Worm (Caenorhabditis elegans) whole organism, L4 larva: Measurements from ENCODE around the gene H35B03.1.

Source experiments
- F26F4.8 ChIP-seq: fragments of 200-800 bp; sonication (Bioruptor generic); conservative IDR thresholded peaks from 2 replicates; pipeline ENCODE4 v1.3.6; 2022; ENCODE audit warnings: missing genetic modification characterization, missing compliant biosample characterization
- F49E8.2 ChIP-seq: sonication (generic microtip); optimal IDR thresholded peaks from 2 replicates; lab custom pipeline; 2016; ENCODE audit warnings: missing compliant biosample characterization, mild to moderate bottlenecking, missing genetic modification characterization, borderline replicate concordance
- T26A8.4 ChIP-seq: fragments of 200-800 bp; sonication (Bioruptor generic); IDR thresholded peaks from 2 replicates; pipeline ENCODE4 v1.3.6; 2022; ENCODE audit warnings: missing genetic modification characterization, missing compliant biosample characterization
- Y75B8A.6 ChIP-seq: fragments of 200-800 bp; sonication (Bioruptor generic); IDR thresholded peaks from 2 replicates; pipeline ENCODE4 v1.3.6; 2022; ENCODE audit warnings: missing genetic modification reagents, missing genetic modification characterization, missing compliant biosample characterization
- aha-1 ChIP-seq: fragments of 150-350 bp; peaks from one replicate; lab custom pipeline; 2014; ENCODE audit warnings: missing biosample characterization, missing genetic modification characterization
- aly-2 ChIP-seq: sonication (generic microtip); optimal IDR thresholded peaks from 2 replicates; lab custom pipeline; 2018; ENCODE audit warnings: missing biosample characterization, missing genetic modification characterization
- attf-4 ChIP-seq: sonication (generic microtip); optimal IDR thresholded peaks from 3 replicates; lab custom pipeline; 2017; ENCODE audit warnings: missing biosample characterization, missing genetic modification characterization
- ceh-28 ChIP-seq: fragments of 150-350 bp; optimal IDR thresholded peaks from 2 replicates; lab custom pipeline; 2014; ENCODE audit warnings: missing biosample characterization, missing genetic modification reagents, missing genetic modification characterization
- ceh-32 ChIP-seq: sonication (generic microtip); optimal IDR thresholded peaks from 2 replicates; lab custom pipeline; 2016; ENCODE audit warnings: mild to moderate bottlenecking, missing genetic modification characterization, missing compliant biosample characterization; ENCODE audit not compliant: poor library complexity
- ceh-62 ChIP-seq: sonication (generic microtip); optimal IDR thresholded peaks from 2 replicates; lab custom pipeline; 2017; ENCODE audit warnings: missing biosample characterization, missing genetic modification characterization
- cey-2 ChIP-seq: sonication (generic microtip); optimal IDR thresholded peaks from 3 replicates; lab custom pipeline; 2017; ENCODE audit warnings: missing genetic modification characterization, mild to moderate bottlenecking, missing compliant biosample characterization, antibody characterized with exemption, borderline replicate concordance; ENCODE audit not compliant: insufficient read depth
- ctbp-1 ChIP-seq: fragments of 200-800 bp; sonication (Bioruptor generic); IDR thresholded peaks from 2 replicates; pipeline ENCODE4 v1.3.6; 2022; ENCODE audit warnings: missing genetic modification reagents, missing genetic modification characterization, missing compliant biosample characterization
- daf-12 ChIP-seq: fragments of 150-350 bp; optimal IDR thresholded peaks from 2 replicates; lab custom pipeline; 2014; ENCODE audit warnings: missing biosample characterization, missing genetic modification reagents, missing genetic modification characterization
- daf-16 ChIP-seq, 3 experiments: sonication (generic microtip); optimal IDR thresholded peaks; 2 replicates each; lab custom pipeline; 2016 to 2017; ENCODE audit warnings: missing genetic modification characterization in 3 of 3, missing genetic modification reagents in 3 of 3, mild to moderate bottlenecking in 2 of 3, missing compliant biosample characterization in 2 of 3, missing biosample characterization in 1 of 3, moderate library complexity in 1 of 3
- daf-19 ChIP-seq: fragments of 200-800 bp; sonication (Bioruptor generic); conservative IDR thresholded peaks from 2 replicates; pipeline ENCODE4 v1.3.6; 2022; ENCODE audit warnings: missing genetic modification characterization, missing compliant biosample characterization
- dmd-9 ChIP-seq: fragments of 200-800 bp; sonication (Bioruptor generic); IDR thresholded peaks from 2 replicates; pipeline ENCODE4 v1.3.6; 2022; ENCODE audit warnings: missing genetic modification reagents, missing genetic modification characterization, missing compliant biosample characterization
- duxl-1 ChIP-seq: sonication (generic microtip); optimal IDR thresholded peaks from 2 replicates; lab custom pipeline; 2016; ENCODE audit warnings: mild to moderate bottlenecking, missing genetic modification characterization, moderate library complexity, missing compliant biosample characterization; ENCODE audit not compliant: poor library complexity
- fos-1 ChIP-seq: fragments of 150-350 bp; optimal IDR thresholded peaks from 2 replicates; lab custom pipeline; 2014; ENCODE audit warnings: missing biosample characterization, missing genetic modification characterization
- gei-8 ChIP-seq: fragments of 200-800 bp; sonication (Bioruptor generic); optimal IDR thresholded peaks from 2 replicates; lab custom pipeline; 2018; ENCODE audit warnings: mild to moderate bottlenecking, missing genetic modification characterization, missing compliant biosample characterization
- hlh-11 ChIP-seq: fragments of 200-800 bp; sonication (Bioruptor generic); optimal IDR thresholded peaks from 2 replicates; lab custom pipeline; 2018; ENCODE audit warnings: mild to moderate bottlenecking, missing genetic modification characterization, missing compliant biosample characterization
- hlh-30 ChIP-seq: sonication (generic microtip); optimal IDR thresholded peaks from 2 replicates; lab custom pipeline; 2017; ENCODE audit warnings: antibody characterized with exemption, mild to moderate bottlenecking, missing genetic modification characterization, missing compliant biosample characterization; ENCODE audit not compliant: insufficient read depth
- lim-7 ChIP-seq: fragments of 200-800 bp; sonication (Bioruptor generic); IDR thresholded peaks from 2 replicates; pipeline ENCODE4 v1.3.6; 2022; ENCODE audit warnings: missing genetic modification characterization, missing compliant biosample characterization
- lin-39 ChIP-seq: fragments of 150-350 bp; optimal IDR thresholded peaks from 2 replicates; lab custom pipeline; 2014; ENCODE audit warnings: missing biosample characterization, missing genetic modification reagents, missing genetic modification characterization
- lir-3 ChIP-seq: sonication (generic microtip); optimal IDR thresholded peaks from 2 replicates; lab custom pipeline; 2016; ENCODE audit warnings: mild to moderate bottlenecking, missing genetic modification characterization, missing compliant biosample characterization
- lsy-2 ChIP-seq, 2 experiments: fragments of 150-350 bp in 1 of 2; sonication (generic microtip) in 1 of 2; optimal IDR thresholded peaks; 2 replicates each; lab custom pipeline; 2014 to 2017; ENCODE audit warnings: missing biosample characterization in 2 of 2, missing genetic modification characterization in 2 of 2
- mdl-1 ChIP-seq, 2 experiments: fragments of 150-350 bp in 1 of 2; sonication (generic microtip) in 1 of 2; optimal IDR thresholded peaks; 2 replicates each; lab custom pipeline; 2014 to 2017; ENCODE audit warnings: missing biosample characterization in 2 of 2, missing genetic modification characterization in 2 of 2
- mes-2 ChIP-seq: sonication (generic microtip); optimal IDR thresholded peaks from 2 replicates; lab custom pipeline; 2016; ENCODE audit warnings: missing genotype, mild to moderate bottlenecking, missing genetic modification characterization, missing compliant biosample characterization; ENCODE audit not compliant: poor library complexity, severe bottlenecking
- nhr-102 ChIP-seq: sonication (generic microtip); optimal IDR thresholded peaks from 2 replicates; lab custom pipeline; 2016; ENCODE audit warnings: mild to moderate bottlenecking, missing genetic modification characterization, moderate library complexity, missing compliant biosample characterization
- nhr-237 ChIP-seq: sonication (generic microtip); optimal IDR thresholded peaks from 2 replicates; lab custom pipeline; 2017; ENCODE audit warnings: missing biosample characterization, missing genetic modification characterization
- nhr-25 ChIP-seq: sonication (generic microtip); optimal IDR thresholded peaks from 2 replicates; lab custom pipeline; 2017; ENCODE audit warnings: missing genetic modification characterization, mild to moderate bottlenecking, missing compliant biosample characterization, antibody characterized with exemption, moderate library complexity, borderline replicate concordance; ENCODE audit not compliant: insufficient read depth
- nhr-28 ChIP-seq: fragments of 150-350 bp; optimal IDR thresholded peaks from 2 replicates; lab custom pipeline; 2014; ENCODE audit warnings: missing biosample characterization, missing genetic modification characterization
- nhr-42 ChIP-seq: fragments of 200-800 bp; sonication (Bioruptor generic); IDR thresholded peaks from 2 replicates; pipeline ENCODE4 v1.3.6; 2022; ENCODE audit warnings: missing genetic modification characterization, missing compliant biosample characterization
- nhr-76 ChIP-seq: fragments of 150-350 bp; optimal IDR thresholded peaks from 2 replicates; lab custom pipeline; 2014; ENCODE audit warnings: missing biosample characterization, missing genetic modification characterization
- nhr-77 ChIP-seq: fragments of 150-350 bp; optimal IDR thresholded peaks from 2 replicates; lab custom pipeline; 2014; ENCODE audit warnings: missing biosample characterization, missing genetic modification characterization
- php-3 ChIP-seq: fragments of 200-800 bp; sonication (Bioruptor generic); IDR thresholded peaks from 2 replicates; pipeline ENCODE4 v1.3.6; 2022; ENCODE audit warnings: missing genetic modification reagents, missing genetic modification characterization, missing compliant biosample characterization
- rbr-2 ChIP-seq: sonication (generic microtip); optimal IDR thresholded peaks from 2 replicates; lab custom pipeline; 2016; ENCODE audit warnings: missing genotype, missing genetic modification characterization, missing compliant biosample characterization
- sdz-12 ChIP-seq: fragments of 200-800 bp; sonication (Bioruptor generic); optimal IDR thresholded peaks from 2 replicates; lab custom pipeline; 2018; ENCODE audit warnings: mild to moderate bottlenecking, missing genetic modification characterization, missing compliant biosample characterization
- skn-1 ChIP-seq: fragments of 150-350 bp; optimal IDR thresholded peaks from 2 replicates; lab custom pipeline; 2014; ENCODE audit warnings: missing biosample characterization, missing genetic modification characterization
- snpc-1.2 ChIP-seq: fragments of 200-800 bp; sonication (Bioruptor generic); IDR thresholded peaks from 2 replicates; pipeline ENCODE4 v1.3.6; 2022; ENCODE audit warnings: missing genetic modification reagents, missing genetic modification characterization, missing compliant biosample characterization
- spr-1 ChIP-seq: sonication (generic microtip); optimal IDR thresholded peaks from 2 replicates; lab custom pipeline; 2016; ENCODE audit warnings: mild to moderate bottlenecking, missing genetic modification characterization, missing compliant biosample characterization
- spr-3 ChIP-seq: fragments of 200-800 bp; sonication (Bioruptor generic); optimal IDR thresholded peaks from 2 replicates; lab custom pipeline; 2018; ENCODE audit warnings: mild to moderate bottlenecking, missing genetic modification characterization, missing compliant biosample characterization
- tag-97 ChIP-seq: fragments of 200-800 bp; sonication (Bioruptor generic); IDR thresholded peaks from 2 replicates; pipeline ENCODE4 v1.3.6; 2022; ENCODE audit warnings: missing genetic modification characterization, missing compliant biosample characterization
- unc-130 ChIP-seq: sonication (generic microtip); optimal IDR thresholded peaks from 2 replicates; lab custom pipeline; 2016; ENCODE audit warnings: missing genetic modification reagents, missing genetic modification characterization, missing compliant biosample characterization
- zfp-2 ChIP-seq: sonication (generic microtip); optimal IDR thresholded peaks from 2 replicates; lab custom pipeline; 2016; ENCODE audit warnings: mild to moderate bottlenecking, missing genetic modification characterization, missing compliant biosample characterization
- zfp-3 ChIP-seq: fragments of 200-800 bp; sonication (Bioruptor generic); conservative IDR thresholded peaks from 2 replicates; pipeline ENCODE4 v1.3.6; 2022; ENCODE audit warnings: missing genetic modification reagents, missing genetic modification characterization, missing compliant biosample characterization
- zip-11 ChIP-seq: fragments of 200-800 bp; sonication (Bioruptor generic); IDR thresholded peaks from 2 replicates; pipeline ENCODE4 v1.3.6; 2022; ENCODE audit warnings: missing genetic modification characterization, missing compliant biosample characterization

The H35B03.1 gene

ce11 chrIV:5753253-5753652, 27.9 kb downstream of the H35B03.1 start (continued):
- TF ChIP-seq rbr-2 (tag; lab: Kevin White, UChicago) (no peak), F49E8.2 (tag; lab: Kevin White, UChicago) (no peak), spr-3 (GFP tag; lab: Kevin White, UChicago) (no peak), lsy-2 (tag; optimal IDR thresholded peaks at IDR 0.05; lab: Kevin White, UChicago) (peak in 1 of 2 experiments; percentile 6), nhr-237 (tag; lab: Kevin White, UChicago) (no peak), lim-7 (GFP tag; lab: Robert Waterston, UW) (no peak), attf-4 (tag; lab: Kevin White, UChicago) (no peak), cey-2 (tag; lab: Kevin White, UChicago) (no peak), nhr-28 (tag; lab: Kevin White, UChicago) (peak; percentile 66), fos-1 (tag; lab: Kevin White, UChicago) (no peak), nhr-102 (tag; lab: Kevin White, UChicago) (no peak), tag-97 (GFP tag; lab: Robert Waterston, UW) (no peak), aly-2 (tag; lab: Kevin White, UChicago) (no peak), nhr-76 (tag; lab: Kevin White, UChicago) (no peak), mes-2 (peak; percentile 1), mdl-1 (tag; optimal IDR thresholded peaks at IDR 0.05; lab: Kevin White, UChicago) (peak in 1 of 2 experiments; percentile 55)
- TF ChIP-seq, all 104 proteins: peak for 8

- TF ChIP-seq hlh-11 (tag; lab: Kevin White, UChicago) = peak; percentile 92
- peak; percentile 47 for TF ChIP-seq nhr-25 (tag; lab: Kevin White, UChicago)
- no peak for TF ChIP-seq sdz-12
- TF ChIP-seq zfp-2 (tag; lab: Kevin White, UChicago) = no peak
- no peak for TF ChIP-seq daf-12
- peak; percentile 36 for TF ChIP-seq gei-8 (GFP tag; lab: Kevin White, UChicago)
- TF ChIP-seq ceh-62 (tag; lab: Kevin White, UChicago) = no peak
- TF ChIP-seq snpc-1.2 (GFP tag; lab: Robert Waterston, UW) = no peak
- TF ChIP-seq zip-11 = no peak
- no peak for TF ChIP-seq F49E8.2 (tag; lab: Kevin White, UChicago)
- TF ChIP-seq tag-97 (GFP tag; lab: Robert Waterston, UW) = no peak
- TF ChIP-seq Y75B8A.6 = 0 out of 2 replicates have a peak, but pooled peaks have one; percentile 40
- no peak for TF ChIP-seq fos-1 (tag; lab: Kevin White, UChicago)
- TF ChIP-seq T26A8.4 (GFP tag; lab: Robert Waterston, UW) = peak; percentile 54
- TF ChIP-seq spr-1 (tag; lab: Kevin White, UChicago) = peak; percentile 30
- no peak for TF ChIP-seq skn-1 (tag; lab: Kevin White, UChicago)
- TF ChIP-seq mes-2 = peak; percentile 75
- TF ChIP-seq ctbp-1 = no peak
- TF ChIP-seq aha-1 (tag; lab: Kevin White, UChicago) = peak; percentile 95
- TF ChIP-seq unc-130 (GFP tag; lab: Kevin White, UChicago) = no peak
- no peak for TF ChIP-seq lir-3 (tag; lab: Kevin White, UChicago)
- no peak for TF ChIP-seq zfp-3
- peak in 1 of 2 experiments; percentile 32 for TF ChIP-seq daf-16 (GFP tag; optimal IDR thresholded peaks at IDR 0.05; lab: Kevin White, UChicago)
- TF ChIP-seq daf-16 (tag; optimal IDR thresholded peaks at IDR 0.05; lab: Kevin White, UChicago) = peak; percentile 53
- TF ChIP-seq nhr-76 (tag; lab: Kevin White, UChicago) = no peak
- TF ChIP-seq mdl-1 (tag; optimal IDR thresholded peaks at IDR 0.05; lab: Kevin White, UChicago) = peak; percentile 63 to 79
- no peak for TF ChIP-seq daf-19 (GFP tag; lab: Robert Waterston, UW)
- no peak for TF ChIP-seq ceh-32 (tag; lab: Kevin White, UChicago)
- no peak for TF ChIP-seq F26F4.8
- 0 out of 2 replicates have a peak, but pooled peaks have one; percentile 63 for TF ChIP-seq nhr-42 (GFP tag; lab: Robert Waterston, UW)
- TF ChIP-seq ceh-28 (tag; lab: Kevin White, UChicago) = no peak
- no peak for TF ChIP-seq dmd-9 (GFP tag; lab: Robert Waterston, UW)
- peak; percentile 19; the same call in 1 of the 2 replicates for TF ChIP-seq php-3
- TF ChIP-seq nhr-77 (tag; lab: Kevin White, UChicago) = peak; percentile 82
- peak; percentile 64 for TF ChIP-seq hlh-30 (tag; lab: Kevin White, UChicago)
- TF ChIP-seq duxl-1 = no peak
- TF ChIP-seq lin-39 (tag; lab: Kevin White, UChicago) = no peak
- TF ChIP-seq rbr-2 (tag; lab: Kevin White, UChicago) = peak; percentile 40
Measured at ce11 chrIV:5753954-5754543, 28.6 kb downstream of the H35B03.1 start.
